Worm (Caenorhabditis elegans): ENCODE results near the gene snr-1.
"Not testable (repeated sequence)": the region's sequence is repeated elsewhere in the genome, so short reads cannot be mapped to it uniquely, and the experiment has no call there.

snr-1 gene

ce11 chrIV:17070791-17071190 is 17.1 kb upstream of the snr-1 start, which contains the start of gene Y116A8C.24:
TSS of gene Y116A8C.24 (minus strand) at chrIV:17070891.
- not testable (repeated sequence) for TF ChIP-seq nhr-11, pax-1, che-1 (tag; optimal IDR thresholded peaks at IDR 0.05)

DNA sequence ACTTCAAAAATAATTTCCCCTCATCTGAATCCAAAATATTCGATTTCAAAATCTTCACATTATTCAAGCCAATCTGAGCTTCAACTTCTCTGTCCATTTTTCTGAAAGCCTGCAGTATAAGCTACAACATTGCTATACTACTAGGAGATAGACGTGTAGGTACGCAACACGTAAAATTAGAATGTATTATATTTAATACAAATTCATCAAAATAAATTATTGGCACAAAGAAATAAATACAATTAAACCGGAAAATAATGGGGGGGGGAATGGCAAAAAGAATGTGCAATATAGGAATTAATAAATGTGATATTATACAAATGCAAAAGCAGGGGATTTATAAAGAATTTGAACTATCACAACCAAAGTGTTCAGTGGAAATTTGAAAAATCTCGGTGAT is 9.2 kb upstream of the snr-1 start, which contains the start of gene Y116A8C.25:
Gene Y116A8C.25 (minus strand): TSS at position 101 of the 400 bp plus-strand sequence.
- no peak for TF ChIP-seq unc-42 (tag; optimal IDR thresholded peaks at IDR 0.05)
- no peak for TF ChIP-seq ceh-34 (tag; optimal IDR thresholded peaks at IDR 0.05)
- TF ChIP-seq ceh-19 (GFP tag; optimal IDR thresholded peaks at IDR 0.05), result no peak
- TF ChIP-seq pha-2 (tag; optimal IDR thresholded peaks at IDR 0.05), result no peak
- no peak for TF ChIP-seq ceh-9 (tag; optimal IDR thresholded peaks at IDR 0.05)
- TF ChIP-seq pat-9 (tag; optimal IDR thresholded peaks at IDR 0.05), result no peak
- TF ChIP-seq ceh-31 (tag; optimal IDR thresholded peaks at IDR 0.05), result no peak
- TF ChIP-seq C38D4.7 (GFP tag; optimal IDR thresholded peaks at IDR 0.05), result no peak
- no peak for TF ChIP-seq elt-2 (tag; optimal IDR thresholded peaks at IDR 0.05)
- TF ChIP-seq hlh-30 (tag; optimal IDR thresholded peaks at IDR 0.05; ENCODE audit: insufficient read depth), result no peak
- no peak for TF ChIP-seq madf-2 (tag; optimal IDR thresholded peaks at IDR 0.05)
- no peak for TF ChIP-seq Y22D7AL.16 (tag; optimal IDR thresholded peaks at IDR 0.05)
- TF ChIP-seq nfya-1 (tag; optimal IDR thresholded peaks at IDR 0.05), result no peak
- TF ChIP-seq fkh-6 (tag; optimal IDR thresholded peaks at IDR 0.05), result no peak
- TF ChIP-seq ztf-16 (tag; optimal IDR thresholded peaks at IDR 0.05), result no peak
- TF ChIP-seq elt-4 (tag; optimal IDR thresholded peaks at IDR 0.05), result no peak
- no peak for TF ChIP-seq ttx-3 (tag; optimal IDR thresholded peaks at IDR 0.05)

ce11 chrIV:17084317-17084716 is 3.5 kb upstream of the snr-1 start:
- TF ChIP-seq pat-9 (tag; optimal IDR thresholded peaks at IDR 0.05) (no peak), ceh-45 (GFP tag; IDR thresholded peaks at IDR 0.05) (no peak), K09A11.1 (tag; optimal IDR thresholded peaks at IDR 0.05; ENCODE audit: insufficient read depth) (no peak), ceh-9 (tag; optimal IDR thresholded peaks at IDR 0.05) (no peak), hlh-6 (tag; optimal IDR thresholded peaks at IDR 0.05) (no peak), pha-4 (tag; optimal IDR thresholded peaks at IDR 0.05) (no peak), ttx-3 (tag; optimal IDR thresholded peaks at IDR 0.05) (no peak), eyg-1 (tag; optimal IDR thresholded peaks at IDR 0.05) (no peak), nhr-11 (tag; optimal IDR thresholded peaks at IDR 0.05) (no peak), ceh-30 (tag; optimal IDR thresholded peaks at IDR 0.05) (no peak), ceh-34 (tag; optimal IDR thresholded peaks at IDR 0.05) (no peak), C38D4.7 (GFP tag; optimal IDR thresholded peaks at IDR 0.05) (no peak), ceh-14 (tag; optimal IDR thresholded peaks at IDR 0.05) (no peak), ceh-31 (tag; optimal IDR thresholded peaks at IDR 0.05) (no peak), elt-4 (tag; optimal IDR thresholded peaks at IDR 0.05) (no peak)

ce11 chrIV:17084839-17085238 is 3.0 kb upstream of the snr-1 start:
- TF ChIP-seq ceh-30 (tag; optimal IDR thresholded peaks at IDR 0.05) (no peak), nhr-232 (tag; optimal IDR thresholded peaks at IDR 0.05) (no peak), T23F11.4 (GFP tag; optimal IDR thresholded peaks at IDR 0.05) (no peak)

DNA sequence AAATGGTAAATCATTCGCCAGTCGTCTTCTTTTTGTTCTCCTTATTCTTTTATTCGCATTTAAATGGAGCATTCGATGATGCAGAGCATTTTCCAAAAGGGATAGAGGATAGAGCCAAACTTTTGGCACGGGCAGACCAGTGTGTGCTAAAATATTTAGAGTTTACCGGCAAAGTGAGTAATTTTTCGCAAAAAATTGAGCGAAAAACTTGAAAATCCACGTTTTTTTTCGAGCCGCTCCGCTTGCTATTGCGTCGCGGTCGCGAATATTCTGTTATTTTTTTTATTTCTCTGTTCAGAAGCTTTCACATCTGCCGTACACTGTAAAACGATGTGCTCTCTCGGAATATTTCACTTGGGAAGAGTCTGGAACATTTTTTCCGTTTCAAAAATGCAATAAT is 1.0 kb downstream of the snr-1 start, which contains the start of gene Y116A8C.43:
Gene Y116A8C.43 (plus strand): TSS at position 3 of the 400 bp plus-strand sequence.
- TF ChIP-seq ceh-14 (tag; optimal IDR thresholded peaks at IDR 0.05) (no peak), pros-1 (tag; optimal IDR thresholded peaks at IDR 0.05) (no peak), ets-4 (tag; optimal IDR thresholded peaks at IDR 0.05) (no peak), elt-4 (tag; optimal IDR thresholded peaks at IDR 0.05) (no peak), T23F11.4 (GFP tag; optimal IDR thresholded peaks at IDR 0.05) (no peak), ref-2 (tag; optimal IDR thresholded peaks at IDR 0.05) (no peak), sox-4 (tag; optimal IDR thresholded peaks at IDR 0.05) (no peak), pha-4 (tag; optimal IDR thresholded peaks at IDR 0.05) (no peak), elt-2 (tag; optimal IDR thresholded peaks at IDR 0.05) (no peak), zip-5 (tag; optimal IDR thresholded peaks at IDR 0.05) (no peak), nhr-232 (tag; optimal IDR thresholded peaks at IDR 0.05) (no peak), ceh-22 (tag; optimal IDR thresholded peaks at IDR 0.05) (no peak), ceh-18 (tag; optimal IDR thresholded peaks at IDR 0.05) (no peak), unc-3 (GFP tag; conservative IDR thresholded peaks at IDR 0.05) (no peak), unc-3 (tag; optimal IDR thresholded peaks at IDR 0.05) (no peak), mec-3 (tag; optimal IDR thresholded peaks at IDR 0.05; ENCODE audit: borderline replicate concordance) (no peak)
